Worm (Caenorhabditis elegans): ENCODE data around the gene pac-1.

- TF ChIP-seq ztf-11 (tag; optimal IDR thresholded peaks at IDR 0.05), result no peak
- no peak for TF ChIP-seq unc-62 (GFP tag; optimal IDR thresholded peaks at IDR 0.05)
- TF ChIP-seq nhr-237 (tag; optimal IDR thresholded peaks at IDR 0.05), result no peak
- no peak for TF ChIP-seq lsy-2 (tag; optimal IDR thresholded peaks at IDR 0.05)
- no peak for TF ChIP-seq blmp-1 (tag; optimal IDR thresholded peaks at IDR 0.05)
- no peak for TF ChIP-seq pha-4 (tag; optimal IDR thresholded peaks at IDR 0.05)
These were observed 39.1 kb downstream of the pac-1 start for ce11 chrIII:8533900-8534299.

Measured in whole organism, mixed stage, embryonic.